Fruit fly (Drosophila melanogaster) whole organism, embryonic: ENCODE results near the gene Ssadh.
A peak's percentile ranks its signal among the peaks of the same experiment; 100 is the strongest.

Experiments
- Blimp-1 ChIP-seq: fragments of 200-800 bp; sonication (Bioruptor generic); optimal IDR thresholded peaks from 3 replicates; lab custom pipeline; 2018; ENCODE audit warnings: missing biosample characterization, missing genetic modification characterization, mild to moderate bottlenecking, moderate library complexity, missing genetic modification reagents
- CG14710 ChIP-seq: fragments of 200-800 bp; sonication (Bioruptor generic); optimal IDR thresholded peaks from 3 replicates; lab custom pipeline; 2019; ENCODE audit warnings: missing biosample characterization, mild to moderate bottlenecking, missing genetic modification characterization, moderate library complexity
- CG15269 ChIP-seq: fragments of 200-800 bp; sonication (Bioruptor generic); optimal IDR thresholded peaks from 2 replicates; lab custom pipeline; 2018; ENCODE audit warnings: missing biosample characterization, mild to moderate bottlenecking, missing genetic modification characterization, moderate library complexity
- CG15601 ChIP-seq: fragments of 200-800 bp; sonication (Bioruptor generic); optimal IDR thresholded peaks from 3 replicates; lab custom pipeline; 2019; ENCODE audit warnings: missing biosample characterization, mild to moderate bottlenecking, missing genetic modification characterization, moderate library complexity
- CG17912 ChIP-seq: fragments of 200-800 bp; sonication (Bioruptor generic); optimal IDR thresholded peaks from 2 replicates; lab custom pipeline; 2018; ENCODE audit warnings: missing biosample characterization, mild to moderate bottlenecking, missing genetic modification characterization
- CG18262 ChIP-seq: fragments of 200-800 bp; optimal IDR thresholded peaks from 3 replicates; lab custom pipeline; 2019; ENCODE audit warnings: missing biosample characterization, mild to moderate bottlenecking, missing genetic modification characterization, moderate library complexity
- CG18476 ChIP-seq: fragments of 200-800 bp; sonication (Bioruptor generic); optimal IDR thresholded peaks from 2 replicates; lab custom pipeline; 2016; ENCODE audit warnings: missing biosample characterization, mild to moderate bottlenecking, missing genetic modification characterization
- CG2202 ChIP-seq: fragments of 200-800 bp; sonication (Bioruptor generic); optimal IDR thresholded peaks from 2 replicates; lab custom pipeline; 2018; ENCODE audit warnings: missing biosample characterization, mild to moderate bottlenecking, missing genetic modification characterization
- CG30403 ChIP-seq: fragments of 200-800 bp; sonication (Bioruptor generic); optimal IDR thresholded peaks from 3 replicates; lab custom pipeline; 2016; ENCODE audit warnings: missing biosample characterization, missing genetic modification characterization
- CG3163 ChIP-seq: fragments of 200-800 bp; sonication (Bioruptor generic); optimal IDR thresholded peaks from 3 replicates; lab custom pipeline; 2016; ENCODE audit warnings: missing biosample characterization, missing genetic modification characterization
- CG3726 ChIP-seq: fragments of 200-800 bp; sonication (Bioruptor generic); IDR thresholded peaks from 3 replicates; pipeline ENCODE4, ENCODE4 v1.3.6; 2022; ENCODE audit warnings: missing biosample characterization, missing genetic modification characterization
- CG4328 ChIP-seq: fragments of 200-800 bp; sonication (Bioruptor generic); optimal IDR thresholded peaks from 3 replicates; lab custom pipeline; 2017; ENCODE audit warnings: missing biosample characterization, missing genetic modification reagents, missing genetic modification characterization
- CG4707 ChIP-seq: fragments of 200-800 bp; sonication (Bioruptor generic); optimal IDR thresholded peaks from 2 replicates; lab custom pipeline; 2018; ENCODE audit warnings: missing biosample characterization, mild to moderate bottlenecking, missing genetic modification characterization, moderate library complexity
- CG4820 ChIP-seq: fragments of 200-800 bp; sonication (Bioruptor generic); optimal IDR thresholded peaks from 3 replicates; lab custom pipeline; 2016; ENCODE audit warnings: missing biosample characterization, missing genetic modification characterization
- CG6813 ChIP-seq: fragments of 200-800 bp; sonication (Bioruptor generic); optimal IDR thresholded peaks from 2 replicates; lab custom pipeline; 2017; ENCODE audit warnings: missing biosample characterization, missing genetic modification characterization, mild to moderate bottlenecking, moderate library complexity, missing genetic modification reagents
- CG7556 ChIP-seq: fragments of 200-800 bp; sonication (Bioruptor generic); optimal IDR thresholded peaks from 2 replicates; lab custom pipeline; 2017; ENCODE audit warnings: missing biosample characterization, mild to moderate bottlenecking, missing genetic modification characterization
- CG8281 ChIP-seq: fragments of 200-800 bp; sonication (Bioruptor generic); optimal IDR thresholded peaks from 2 replicates; lab custom pipeline; 2018; ENCODE audit warnings: missing biosample characterization, mild to moderate bottlenecking, missing genetic modification characterization, moderate library complexity
- CTCF ChIP-seq: fragments of 200-800 bp; sonication (Bioruptor generic); optimal IDR thresholded peaks from 2 replicates; lab custom pipeline; 2017; ENCODE audit warnings: missing biosample characterization, mild to moderate bottlenecking, missing genetic modification characterization, moderate library complexity
- Camta ChIP-seq: fragments of 200-800 bp; sonication (Bioruptor generic); optimal IDR thresholded peaks from 2 replicates; lab custom pipeline; 2016; ENCODE audit warnings: missing biosample characterization, missing genetic modification characterization
- Chrac-16 ChIP-seq: fragments of 200-800 bp; sonication (Bioruptor generic); optimal IDR thresholded peaks from 3 replicates; lab custom pipeline; 2016; ENCODE audit warnings: missing biosample characterization, missing genetic modification characterization
- Dad ChIP-seq: fragments of 200-800 bp; sonication (Bioruptor generic); optimal IDR thresholded peaks from 3 replicates; lab custom pipeline; 2016; ENCODE audit warnings: missing biosample characterization, missing genetic modification characterization
- Dref ChIP-seq: fragments of 200-800 bp; sonication (Bioruptor generic); IDR thresholded peaks from 2 replicates; pipeline ENCODE4 v1.3.6; 2022; ENCODE audit warnings: missing biosample characterization, missing genetic modification characterization
- Fer1 ChIP-seq: fragments of 200-800 bp; sonication (Bioruptor generic); optimal IDR thresholded peaks from 2 replicates; lab custom pipeline; 2017; ENCODE audit warnings: missing biosample characterization, mild to moderate bottlenecking, missing genetic modification characterization
- Hr3 ChIP-seq: fragments of 200-800 bp; sonication (Bioruptor generic); optimal IDR thresholded peaks from 3 replicates; lab custom pipeline; 2016; ENCODE audit warnings: missing biosample characterization, missing genetic modification characterization
- Mad ChIP-seq: fragments of 200-800 bp; sonication (Bioruptor generic); optimal IDR thresholded peaks from 2 replicates; lab custom pipeline; 2016; ENCODE audit warnings: missing biosample characterization, missing genetic modification characterization
- Nf-YB ChIP-seq: fragments of 200-800 bp; sonication (Bioruptor generic); optimal IDR thresholded peaks from 3 replicates; lab custom pipeline; 2019; ENCODE audit warnings: missing biosample characterization, mild to moderate bottlenecking, missing genetic modification characterization, moderate library complexity
- Spps ChIP-seq: fragments of 200-800 bp; sonication (Bioruptor generic); optimal IDR thresholded peaks from 2 replicates; lab custom pipeline; 2018; ENCODE audit warnings: missing biosample characterization, mild to moderate bottlenecking, missing genetic modification characterization
- Sry-β ChIP-seq: fragments of 200-800 bp; sonication (Bioruptor generic); optimal IDR thresholded peaks from 2 replicates; lab custom pipeline; 2018; ENCODE audit warnings: missing biosample characterization, mild to moderate bottlenecking, missing genetic modification characterization, moderate library complexity
- Xbp1 ChIP-seq: fragments of 200-800 bp; sonication (Bioruptor generic); optimal IDR thresholded peaks from 3 replicates; lab custom pipeline; 2016; ENCODE audit warnings: missing biosample characterization, mild to moderate bottlenecking, missing genetic modification characterization
- ara ChIP-seq: fragments of 200-800 bp; sonication (Bioruptor generic); IDR thresholded peaks from 2 replicates; pipeline ENCODE4 v1.3.6; 2022; ENCODE audit warnings: missing biosample characterization, missing genetic modification characterization
- az2 ChIP-seq: fragments of 200-800 bp; sonication (Bioruptor generic); optimal IDR thresholded peaks from 3 replicates; lab custom pipeline; 2016; ENCODE audit warnings: missing biosample characterization, missing genetic modification characterization
- cg ChIP-seq: fragments of 200-800 bp; sonication (Bioruptor generic); optimal IDR thresholded peaks from 3 replicates; lab custom pipeline; 2019; ENCODE audit warnings: missing biosample characterization, mild to moderate bottlenecking, missing genetic modification characterization, moderate library complexity
- crc ChIP-seq: fragments of 200-800 bp; sonication (Bioruptor generic); optimal IDR thresholded peaks from 2 replicates; lab custom pipeline; 2016; ENCODE audit warnings: missing biosample characterization, missing genetic modification characterization
- crp ChIP-seq, 2 experiments: fragments of 200-800 bp; sonication (Bioruptor generic); optimal IDR thresholded peaks; 2 replicates in 1 of 2; 3 replicates in 1 of 2; lab custom pipeline; 2017; ENCODE audit warnings: missing biosample characterization in 2 of 2, missing genetic modification characterization in 2 of 2, mild to moderate bottlenecking in 1 of 2, moderate library complexity in 1 of 2
- danr ChIP-seq: fragments of 200-800 bp; sonication (Bioruptor generic); IDR thresholded peaks from 2 replicates; pipeline ENCODE4 v1.3.6; 2022; ENCODE audit warnings: missing biosample characterization, missing genetic modification characterization
- ems ChIP-seq: fragments of 200-800 bp; sonication (Bioruptor generic); optimal IDR thresholded peaks from 3 replicates; lab custom pipeline; 2016; ENCODE audit warnings: missing biosample characterization, missing genetic modification characterization
- gsb-n ChIP-seq: fragments of 200-800 bp; sonication (Bioruptor generic); optimal IDR thresholded peaks from 3 replicates; lab custom pipeline; 2018; ENCODE audit warnings: missing biosample characterization, mild to moderate bottlenecking, missing genetic modification characterization
- klu ChIP-seq: fragments of 200-800 bp; sonication (Bioruptor generic); IDR thresholded peaks from 2 replicates; pipeline ENCODE4 v1.3.6; 2022; ENCODE audit warnings: missing biosample characterization, missing genetic modification characterization
- lola ChIP-seq, 3 experiments: fragments of >200 bp in 2 of 3; fragments of 200-800 bp in 1 of 3; sonication (Bioruptor generic) in 1 of 3; optimal IDR thresholded peaks; 2 replicates each; lab custom pipeline; 2017 to 2019; ENCODE audit warnings: missing biosample characterization in 3 of 3, missing genetic modification characterization in 3 of 3, mild to moderate bottlenecking in 1 of 3, moderate library complexity in 1 of 3
- mld ChIP-seq: fragments of 200-800 bp; sonication (Bioruptor generic); IDR thresholded peaks from 3 replicates; pipeline ENCODE4 v1.3.6; 2022; ENCODE audit warnings: missing biosample characterization, missing genetic modification characterization; ENCODE audit not compliant: partially characterized antibody
- nerfin-2 ChIP-seq: fragments of 200-800 bp; sonication (Bioruptor generic); IDR thresholded peaks from 2 replicates; pipeline ENCODE4 v1.3.6; 2022; ENCODE audit warnings: missing biosample characterization, missing genetic modification characterization; ENCODE audit not compliant: partially characterized antibody
- peb ChIP-seq: fragments of 200-800 bp; sonication (Bioruptor generic); IDR thresholded peaks from 2 replicates; pipeline ENCODE4 v1.3.6; 2022; ENCODE audit warnings: missing biosample characterization, missing genetic modification characterization
- phol ChIP-seq: fragments of 200-800 bp; sonication (Bioruptor generic); optimal IDR thresholded peaks from 3 replicates; lab custom pipeline; 2018; ENCODE audit warnings: missing biosample characterization, mild to moderate bottlenecking, missing genetic modification characterization, moderate library complexity
- pita ChIP-seq: fragments of 200-800 bp; sonication (Bioruptor generic); optimal IDR thresholded peaks from 2 replicates; lab custom pipeline; 2017; ENCODE audit warnings: missing biosample characterization, mild to moderate bottlenecking, missing genetic modification characterization
- ranshi ChIP-seq: fragments of 200-800 bp; sonication (Bioruptor generic); IDR thresholded peaks from 2 replicates; pipeline ENCODE4 v1.3.6; 2022; ENCODE audit warnings: missing biosample characterization, missing genetic modification characterization
- row ChIP-seq: fragments of 200-800 bp; sonication (Bioruptor generic); IDR thresholded peaks from 3 replicates; pipeline ENCODE4 v1.3.6; 2022; ENCODE audit warnings: missing biosample characterization, missing genetic modification characterization
- sens-2 ChIP-seq: fragments of 200-800 bp; sonication (Bioruptor generic); IDR thresholded peaks from 2 replicates; pipeline ENCODE4 v1.3.6; 2022; ENCODE audit warnings: missing biosample characterization, missing genetic modification characterization
- seq ChIP-seq: fragments of 200-800 bp; sonication (Bioruptor generic); IDR thresholded peaks from 2 replicates; pipeline ENCODE4 v1.3.6; 2022; ENCODE audit warnings: missing biosample characterization, missing genetic modification characterization
- slbo ChIP-seq: fragments of 200-800 bp; sonication (Bioruptor generic); IDR thresholded peaks from 2 replicates; pipeline ENCODE4 v1.3.6; 2022; ENCODE audit warnings: missing biosample characterization, missing genetic modification characterization
- vvl ChIP-seq: fragments of 200-800 bp; sonication (Bioruptor generic); IDR thresholded peaks from 2 replicates; pipeline ENCODE4 v1.3.6; 2022; ENCODE audit warnings: missing biosample characterization, missing genetic modification characterization
- yki ChIP-seq: fragments of >200 bp; optimal IDR thresholded peaks from 3 replicates; lab custom pipeline; 2018

Ssadh gene

DNA sequence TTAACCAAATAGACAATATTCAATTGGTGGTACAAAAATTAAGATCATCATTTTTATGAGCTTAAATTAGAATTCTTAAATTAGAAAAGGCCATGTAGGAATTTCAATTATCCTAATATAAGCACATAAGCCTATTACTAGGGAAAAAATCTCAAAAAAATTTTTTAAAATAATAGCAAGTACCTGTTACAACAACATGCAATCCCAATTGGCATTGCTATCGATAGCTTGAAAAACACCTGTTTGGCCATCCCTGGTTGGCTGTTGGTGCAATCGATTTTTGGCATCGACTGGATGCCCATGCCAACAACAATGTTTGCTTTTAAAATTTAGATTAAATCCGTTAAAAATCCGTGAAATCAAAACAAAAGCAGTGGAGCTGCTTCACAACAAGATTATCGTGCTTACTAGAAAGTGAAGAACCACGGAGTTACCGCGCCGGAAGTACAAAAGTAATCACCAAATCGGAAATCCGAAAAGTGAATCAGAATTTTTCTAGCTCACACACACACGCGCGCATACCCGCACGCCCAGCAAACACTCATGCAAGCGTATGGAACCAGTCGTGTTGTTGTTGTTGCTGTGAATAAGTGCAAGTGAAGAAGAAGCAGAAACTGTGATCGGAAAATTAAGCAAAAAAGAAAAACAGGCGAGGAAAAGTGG, 34.9 kb upstream of the Ssadh start, which contains the start of gene RASSF8 (continued):
- TF ChIP-seq ems: no peak
- no peak; the same call in 1 of the 2 replicates for TF ChIP-seq vvl (GFP tag; lab: Robert Waterston, UW)
- TF ChIP-seq Camta (GFP tag; lab: Kevin White, UChicago): no peak
- TF ChIP-seq CG7556 (GFP tag; lab: Kevin White, UChicago): no peak
- TF ChIP-seq CG3163 (GFP tag; lab: Kevin White, UChicago): no peak
- TF ChIP-seq slbo (GFP tag; lab: Robert Waterston, UW): peak; percentile 78
- no peak for TF ChIP-seq crc (GFP tag; lab: Kevin White, UChicago)
- peak; percentile 63 for TF ChIP-seq CG30403 (GFP tag; lab: Kevin White, UChicago)
- no peak for TF ChIP-seq CG15601 (tag; lab: Kevin White, UChicago)
- no peak for TF ChIP-seq CG8281 (tag; lab: Kevin White, UChicago)
- TF ChIP-seq phol (tag; lab: Kevin White, UChicago): no peak
- no peak for TF ChIP-seq Hr3 (GFP tag; lab: Kevin White, UChicago)
- no peak for TF ChIP-seq seq (GFP tag; lab: Robert Waterston, UW)
- TF ChIP-seq CG15269 (tag; lab: Kevin White, UChicago): no peak
- TF ChIP-seq CG4328 (GFP tag; lab: Kevin White, UChicago): no peak
- TF ChIP-seq row: peak; percentile 82
- no peak for TF ChIP-seq CG2202 (tag; lab: Kevin White, UChicago)
- no peak for TF ChIP-seq lola (GFP tag; optimal IDR thresholded peaks at IDR 0.05; lab: Kevin White, UChicago)
- TF ChIP-seq gsb-n: no peak
- no peak for TF ChIP-seq Nf-YB (GFP tag; lab: Kevin White, UChicago)
- TF ChIP-seq ara: no peak
- no peak for TF ChIP-seq crp (GFP tag; optimal IDR thresholded peaks at IDR 0.05; lab: Kevin White, UChicago)
- no peak for TF ChIP-seq CG6813 (GFP tag; lab: Kevin White, UChicago)
- no peak for TF ChIP-seq Chrac-16 (GFP tag; lab: Kevin White, UChicago)
- TF ChIP-seq CG14710: peak; percentile 40
- peak; percentile 44 for TF ChIP-seq Fer1
- TF ChIP-seq pita (GFP tag; lab: Kevin White, UChicago): no peak
- TF ChIP-seq mld (GFP tag; lab: Robert Waterston, UW): 0 out of 3 replicates have a peak, but pooled peaks have one; percentile 14
- no peak for TF ChIP-seq CG17912 (GFP tag; lab: Kevin White, UChicago)
- TF ChIP-seq Xbp1 (GFP tag; lab: Kevin White, UChicago): peak; percentile 44
- no peak for TF ChIP-seq Dad (GFP tag; lab: Kevin White, UChicago)
- peak; percentile 86 for TF ChIP-seq Blimp-1 (GFP tag; lab: Kevin White, UChicago)
- TF ChIP-seq klu (GFP tag; lab: Robert Waterston, UW): no peak
- no peak for TF ChIP-seq CG4707 (GFP tag; lab: Kevin White, UChicago)
- peak; percentile 94 for TF ChIP-seq Dref
- TF ChIP-seq sens-2 (GFP tag; lab: Robert Waterston, UW): no peak
- TF ChIP-seq CG18476 (GFP tag; lab: Kevin White, UChicago): no peak
- no peak for TF ChIP-seq danr (GFP tag; lab: Robert Waterston, UW)
- TF ChIP-seq Spps (tag; lab: Kevin White, UChicago): no peak
- TF ChIP-seq CG3726 (GFP tag; lab: Robert Waterston, UW): no peak
- no peak for TF ChIP-seq Mad (GFP tag; lab: Kevin White, UChicago)
- peak; percentile 17 for TF ChIP-seq CG4820 (GFP tag; lab: Kevin White, UChicago)
- no peak for TF ChIP-seq az2 (GFP tag; lab: Kevin White, UChicago)
- peak; percentile 94 for TF ChIP-seq cg
- TF ChIP-seq Sry-β (GFP tag; lab: Kevin White, UChicago): no peak
- no peak for TF ChIP-seq yki (lab: Kevin White, UChicago)
- peak; percentile 9 for TF ChIP-seq CG18262 (tag; lab: Kevin White, UChicago)
- TF ChIP-seq nerfin-2 (GFP tag; lab: Robert Waterston, UW): peak; percentile 54
- no peak for TF ChIP-seq peb (GFP tag; lab: Robert Waterston, UW)
- no peak for TF ChIP-seq ranshi (GFP tag; lab: Robert Waterston, UW)
- TF ChIP-seq CTCF (GFP tag; lab: Kevin White, UChicago): no peak
